ENCODE assay signal across 2 fruit fly cellular contexts in genomic region chrX:6287842-6288241, dm6.
TF ChIP-seq lines count a peak whose summit lies in the region.

Gene Top3beta (minus strand): TSS chrX:6287990.
Gene wuho (plus strand): TSS chrX:6288100.

TF ChIP-seq in whole organism, adult, 20 proteins besides CTCF, POLR2A, EP300 and RAD21 (continued from another document):
- TF ChIP-seq Clk (GFP tag; optimal IDR thresholded peaks at IDR 0.05; lab: Kevin White, UChicago) (no peak), CG7101 (tag; optimal IDR thresholded peaks at IDR 0.05; lab: Kevin White, UChicago) (peak; percentile 68)

TF ChIP-seq in whole organism, embryonic, 481 proteins besides CTCF, POLR2A, EP300 and RAD21 (continued from another document and continues in another):
- TF ChIP-seq MTF-1 (GFP tag; optimal IDR thresholded peaks at IDR 0.05; lab: Kevin White, UChicago; ENCODE audit: borderline replicate concordance) (peak; percentile 11), CG9609 (GFP tag; optimal IDR thresholded peaks at IDR 0.05; lab: Kevin White, UChicago) (no peak), kni (GFP tag; optimal IDR thresholded peaks at IDR 0.05; lab: Kevin White, UChicago) (no peak), prd (optimal IDR thresholded peaks at IDR 0.05; lab: Kevin White, UChicago) (no peak), prd (GFP tag; IDR thresholded peaks at IDR 0.05; lab: Robert Waterston, UW) (0 out of 3 replicates have a peak, but pooled peaks have one; percentile 35), Lpt (GFP tag; optimal IDR thresholded peaks at IDR 0.05; lab: Kevin White, UChicago) (no peak), CG6689 (GFP tag; IDR thresholded peaks at IDR 0.05; lab: Robert Waterston, UW) (no peak), CG17612 (GFP tag; IDR thresholded peaks at IDR 0.05; lab: Robert Waterston, UW) (no peak), CG30431 (GFP tag; optimal IDR thresholded peaks at IDR 0.05; lab: Kevin White, UChicago) (no peak), Ets97D (GFP tag; optimal IDR thresholded peaks at IDR 0.05; lab: Kevin White, UChicago) (peak; percentile 93), pnt (GFP tag; optimal IDR thresholded peaks at IDR 0.05; lab: Kevin White, UChicago) (no peak), MBD-R2 (GFP tag; IDR thresholded peaks at IDR 0.05; lab: Robert Waterston, UW) (peak; percentile 98), dmrt11E (tag; optimal IDR thresholded peaks at IDR 0.05; lab: Kevin White, UChicago) (no peak), CG11696 (GFP tag; IDR thresholded peaks at IDR 0.05; lab: Robert Waterston, UW) (no peak), salm (tag; optimal IDR thresholded peaks at IDR 0.05; lab: Kevin White, UChicago) (peak; percentile 10), gcm (GFP tag; optimal IDR thresholded peaks at IDR 0.05; lab: Kevin White, UChicago) (peak; percentile 13), MESR4 (GFP tag; optimal IDR thresholded peaks at IDR 0.05; lab: Kevin White, UChicago) (peak; percentile 98), CG11247 (GFP tag; IDR thresholded peaks at IDR 0.05; lab: Robert Waterston, UW) (no peak), Hey (tag; optimal IDR thresholded peaks at IDR 0.05; lab: Kevin White, UChicago) (no peak), gsb-n (tag; optimal IDR thresholded peaks at IDR 0.05; lab: Kevin White, UChicago) (peak; percentile 93), Poxn (GFP tag; IDR thresholded peaks at IDR 0.05; lab: Robert Waterston, UW) (no peak), CG11560 (tag; IDR thresholded peaks at IDR 0.05; lab: Robert Waterston, UW) (peak; percentile 28; the same call in 1 of the 3 replicates), CG3163 (GFP tag; optimal IDR thresholded peaks at IDR 0.05; lab: Kevin White, UChicago) (peak; percentile 61), shn (GFP tag; optimal IDR thresholded peaks at IDR 0.05; lab: Kevin White, UChicago) (peak; percentile 6), schlank (tag; optimal IDR thresholded peaks at IDR 0.05; lab: Kevin White, UChicago) (no peak), Hand (GFP tag; optimal IDR thresholded peaks at IDR 0.05; lab: Kevin White, UChicago) (no peak), CG2199 (GFP tag; IDR thresholded peaks at IDR 0.05; lab: Robert Waterston, UW) (no peak), ham (GFP tag; IDR thresholded peaks at IDR 0.05; lab: Robert Waterston, UW) (no peak), Mes4 (GFP tag; optimal IDR thresholded peaks at IDR 0.05; lab: Kevin White, UChicago) (peak; percentile 7), CG17385 (GFP tag; optimal IDR thresholded peaks at IDR 0.05; lab: Kevin White, UChicago) (no peak), crc (GFP tag; optimal IDR thresholded peaks at IDR 0.05; lab: Kevin White, UChicago) (no peak), Max (GFP tag; optimal IDR thresholded peaks at IDR 0.05; lab: Kevin White, UChicago) (peak; percentile 17), mirr (GFP tag; optimal IDR thresholded peaks at IDR 0.05; lab: Kevin White, UChicago) (peak; percentile 36), CG7963 (GFP tag; IDR thresholded peaks at IDR 0.05; lab: Robert Waterston, UW; ENCODE audit: partially characterized antibody) (no peak), CG8359 (GFP tag; optimal IDR thresholded peaks at IDR 0.05; lab: Kevin White, UChicago; ENCODE audit: borderline replicate concordance) (no peak), CG12155 (GFP tag; optimal IDR thresholded peaks at IDR 0.05; lab: Kevin White, UChicago) (peak; percentile 87), E2f1 (GFP tag; IDR thresholded peaks at IDR 0.05; lab: Robert Waterston, UW) (no peak), luna (GFP tag; optimal IDR thresholded peaks at IDR 0.05; lab: Kevin White, UChicago) (peak; percentile 15), CG9817 (tag; optimal IDR thresholded peaks at IDR 0.05; lab: Kevin White, UChicago) (no peak), unpg (GFP tag; optimal IDR thresholded peaks at IDR 0.05; lab: Kevin White, UChicago) (peak; percentile 28), CG4854 (GFP tag; optimal IDR thresholded peaks at IDR 0.05; lab: Kevin White, UChicago) (no peak), CG1603 (tag; optimal IDR thresholded peaks at IDR 0.05; lab: Kevin White, UChicago) (peak; percentile 93), bcd (GFP tag; optimal IDR thresholded peaks at IDR 0.05; lab: Kevin White, UChicago) (peak; percentile 68), zf30C (GFP tag; optimal IDR thresholded peaks at IDR 0.05; lab: Kevin White, UChicago) (no peak), tx (GFP tag; optimal IDR thresholded peaks at IDR 0.05; lab: Kevin White, UChicago) (no peak), CG12104 (GFP tag; optimal IDR thresholded peaks at IDR 0.05; lab: Kevin White, UChicago) (no peak), CG5245 (GFP tag; optimal IDR thresholded peaks at IDR 0.05; lab: Kevin White, UChicago) (no peak), D19A (tag; optimal IDR thresholded peaks at IDR 0.05; lab: Kevin White, UChicago) (no peak), Mrtf (GFP tag; IDR thresholded peaks at IDR 0.05; lab: Robert Waterston, UW) (no peak), row (GFP tag; IDR thresholded peaks at IDR 0.05; lab: Robert Waterston, UW) (peak; percentile 67), h (optimal IDR thresholded peaks at IDR 0.05; lab: Kevin White, UChicago) (no peak), lab (GFP tag; optimal IDR thresholded peaks at IDR 0.05; lab: Kevin White, UChicago) (no peak), klu (GFP tag; IDR thresholded peaks at IDR 0.05; lab: Robert Waterston, UW) (no peak), CG4617 (GFP tag; optimal IDR thresholded peaks at IDR 0.05; lab: Kevin White, UChicago; ENCODE audit: borderline replicate concordance) (peak; percentile 97), Bdp1 (GFP tag; optimal IDR thresholded peaks at IDR 0.05; lab: Kevin White, UChicago) (no peak), CG10979 (tag; optimal IDR thresholded peaks at IDR 0.05; lab: Kevin White, UChicago) (no peak), Sry-β (GFP tag; optimal IDR thresholded peaks at IDR 0.05; lab: Kevin White, UChicago) (peak; percentile 53), CHES-1-like (GFP tag; optimal IDR thresholded peaks at IDR 0.05; lab: Kevin White, UChicago) (peak; percentile 74), org-1 (GFP tag; optimal IDR thresholded peaks at IDR 0.05; lab: Kevin White, UChicago) (peak; percentile 9), CG15696 (tag; optimal IDR thresholded peaks at IDR 0.05; lab: Kevin White, UChicago) (no peak), mld (GFP tag; IDR thresholded peaks at IDR 0.05; lab: Robert Waterston, UW; ENCODE audit: partially characterized antibody) (peak; percentile 83), Trl (optimal IDR thresholded peaks at IDR 0.05; lab: Kevin White, UChicago) (no peak), Trl (GFP tag; optimal IDR thresholded peaks at IDR 0.05; lab: Kevin White, UChicago) (peak; percentile 58), CG12744 (GFP tag; optimal IDR thresholded peaks at IDR 0.05; lab: Kevin White, UChicago) (peak; percentile 4), nerfin-1 (tag; optimal IDR thresholded peaks at IDR 0.05; lab: Kevin White, UChicago) (peak; percentile 60), CG4730 (GFP tag; IDR thresholded peaks at IDR 0.05; lab: Robert Waterston, UW) (no peak), ac (GFP tag; optimal IDR thresholded peaks at IDR 0.05; lab: Kevin White, UChicago) (no peak), Hsf (GFP tag; optimal IDR thresholded peaks at IDR 0.05; lab: Kevin White, UChicago) (peak; percentile 39), chif (GFP tag; optimal IDR thresholded peaks at IDR 0.05; lab: Kevin White, UChicago) (no peak), hth (optimal IDR thresholded peaks at IDR 0.05; lab: Kevin White, UChicago) (no peak), Bgb (GFP tag; IDR thresholded peaks at IDR 0.05; lab: Robert Waterston, UW; ENCODE audit: partially characterized antibody) (peak; percentile 83), Sox102F (GFP tag; optimal IDR thresholded peaks at IDR 0.05; lab: Kevin White, UChicago) (no peak), Jarid2 (GFP tag; optimal IDR thresholded peaks at IDR 0.05; lab: Kevin White, UChicago) (no peak), CG17802 (tag; optimal IDR thresholded peaks at IDR 0.05; lab: Kevin White, UChicago) (no peak), Dref (GFP tag; IDR thresholded peaks at IDR 0.05; lab: Robert Waterston, UW) (peak; percentile 88), phol (tag; optimal IDR thresholded peaks at IDR 0.05; lab: Kevin White, UChicago) (peak; percentile 56), CG12942 (GFP tag; optimal IDR thresholded peaks at IDR 0.05; lab: Kevin White, UChicago) (no peak), CG13775 (GFP tag; optimal IDR thresholded peaks at IDR 0.05; lab: Kevin White, UChicago) (no peak), z (GFP tag; IDR thresholded peaks at IDR 0.05; lab: Robert Waterston, UW) (no peak), Antp (GFP tag; optimal IDR thresholded peaks at IDR 0.05; lab: Kevin White, UChicago) (no peak), tll (GFP tag; optimal IDR thresholded peaks at IDR 0.05; lab: Kevin White, UChicago) (no peak), exex (tag; optimal IDR thresholded peaks at IDR 0.05; lab: Kevin White, UChicago) (no peak), CG3838 (GFP tag; optimal IDR thresholded peaks at IDR 0.05; lab: Kevin White, UChicago) (no peak), CG9215 (GFP tag; IDR thresholded peaks at IDR 0.05; lab: Robert Waterston, UW) (no peak), CG31224 (GFP tag; IDR thresholded peaks at IDR 0.05; lab: Robert Waterston, UW) (no peak), CG1647 (GFP tag; optimal IDR thresholded peaks at IDR 0.05; lab: Kevin White, UChicago) (no peak), Hr3 (GFP tag; optimal IDR thresholded peaks at IDR 0.05; lab: Kevin White, UChicago) (no peak), CG32532 (GFP tag; IDR thresholded peaks at IDR 0.05; lab: Robert Waterston, UW) (0 out of 2 replicates have a peak, but pooled peaks have one; percentile 15), Hmx (GFP tag; optimal IDR thresholded peaks at IDR 0.05; lab: Kevin White, UChicago) (no peak), ftz-f1 (GFP tag; optimal IDR thresholded peaks at IDR 0.05; lab: Kevin White, UChicago) (peak; percentile 58), Nf-YC (tag; optimal IDR thresholded peaks at IDR 0.05; lab: Kevin White, UChicago) (peak; percentile 74), Blimp-1 (GFP tag; optimal IDR thresholded peaks at IDR 0.05; lab: Kevin White, UChicago) (no peak), CG8281 (tag; optimal IDR thresholded peaks at IDR 0.05; lab: Kevin White, UChicago) (no peak), lola (GFP tag; optimal IDR thresholded peaks at IDR 0.05; lab: Kevin White, UChicago) (no peak), wdn (GFP tag; IDR thresholded peaks at IDR 0.05; lab: Robert Waterston, UW) (no peak), az2 (GFP tag; optimal IDR thresholded peaks at IDR 0.05; lab: Kevin White, UChicago) (peak; percentile 2), odd (GFP tag; optimal IDR thresholded peaks at IDR 0.05; lab: Kevin White, UChicago) (no peak), lov (optimal IDR thresholded peaks at IDR 0.05; lab: Kevin White, UChicago) (no peak), lov (GFP tag; IDR thresholded peaks at IDR 0.05; lab: Robert Waterston, UW) (no peak), pzg (GFP tag; optimal IDR thresholded peaks at IDR 0.05; lab: Kevin White, UChicago) (peak; percentile 100), grau (tag; optimal IDR thresholded peaks at IDR 0.05; lab: Kevin White, UChicago) (peak; percentile 40), scrt (GFP tag; optimal IDR thresholded peaks at IDR 0.05; lab: Kevin White, UChicago) (no peak), CG16863 (GFP tag; optimal IDR thresholded peaks at IDR 0.05; lab: Kevin White, UChicago) (peak; percentile 10), CG8765 (GFP tag; IDR thresholded peaks at IDR 0.05; lab: Robert Waterston, UW) (no peak), CG1529 (GFP tag; optimal IDR thresholded peaks at IDR 0.05; lab: Kevin White, UChicago) (no peak), CG14667 (GFP tag; IDR thresholded peaks at IDR 0.05; lab: Robert Waterston, UW) (no peak), CG31365 (tag; optimal IDR thresholded peaks at IDR 0.05; lab: Kevin White, UChicago) (no peak), seq (GFP tag; IDR thresholded peaks at IDR 0.05; lab: Robert Waterston, UW) (no peak), CG30020 (tag; optimal IDR thresholded peaks at IDR 0.05; lab: Kevin White, UChicago) (peak; percentile 41), Deaf1 (tag; optimal IDR thresholded peaks at IDR 0.05; lab: Kevin White, UChicago) (peak; percentile 65), CkIIα-i1 (GFP tag; IDR thresholded peaks at IDR 0.05; lab: Robert Waterston, UW) (no peak), cato (GFP tag; optimal IDR thresholded peaks at IDR 0.05; lab: Kevin White, UChicago; ENCODE audit: borderline replicate concordance) (no peak), CG7839 (tag; optimal IDR thresholded peaks at IDR 0.05; lab: Kevin White, UChicago) (no peak), CoRest (tag; optimal IDR thresholded peaks at IDR 0.05; lab: Kevin White, UChicago) (peak; percentile 32), Dbx (GFP tag; IDR thresholded peaks at IDR 0.05; lab: Robert Waterston, UW) (peak; percentile 62; the same call in 2 of the 3 replicates), CG1792 (GFP tag; optimal IDR thresholded peaks at IDR 0.05; lab: Kevin White, UChicago) (peak; percentile 31), maf-S (GFP tag; optimal IDR thresholded peaks at IDR 0.05; lab: Kevin White, UChicago) (peak; percentile 57), slou (GFP tag; optimal IDR thresholded peaks at IDR 0.05; lab: Kevin White, UChicago) (no peak), Dfd (GFP tag; optimal IDR thresholded peaks at IDR 0.05; lab: Kevin White, UChicago) (no peak), pan (optimal IDR thresholded peaks at IDR 0.05; lab: Kevin White, UChicago) (no peak), pan (GFP tag; optimal IDR thresholded peaks at IDR 0.05 in 1 of 2, IDR thresholded peaks at IDR 0.05 in 1 of 2) (no peak), CG15601 (tag; optimal IDR thresholded peaks at IDR 0.05; lab: Kevin White, UChicago) (no peak), pita (GFP tag; optimal IDR thresholded peaks at IDR 0.05; lab: Kevin White, UChicago) (no peak), cwo (GFP tag; optimal IDR thresholded peaks at IDR 0.05; lab: Kevin White, UChicago) (no peak), CG17568 (GFP tag; optimal IDR thresholded peaks at IDR 0.05; lab: Kevin White, UChicago) (no peak), sug (tag; optimal IDR thresholded peaks at IDR 0.05; lab: Kevin White, UChicago) (peak; percentile 66), Mad (GFP tag; optimal IDR thresholded peaks at IDR 0.05; lab: Kevin White, UChicago) (peak; percentile 43), Fer3 (tag; optimal IDR thresholded peaks at IDR 0.05; lab: Kevin White, UChicago) (peak; percentile 15), croc (GFP tag; conservative IDR thresholded peaks at IDR 0.05; lab: Robert Waterston, UW) (no peak), CG10462 (GFP tag; optimal IDR thresholded peaks at IDR 0.05; lab: Kevin White, UChicago) (no peak), CG16779 (GFP tag; IDR thresholded peaks at IDR 0.05; lab: Robert Waterston, UW) (no peak), ci (GFP tag; IDR thresholded peaks at IDR 0.05; lab: Robert Waterston, UW) (peak; percentile 78), psq (GFP tag; optimal IDR thresholded peaks at IDR 0.05; lab: Kevin White, UChicago) (no peak), CG4820 (GFP tag; optimal IDR thresholded peaks at IDR 0.05; lab: Kevin White, UChicago) (no peak)
